Worm (Caenorhabditis elegans) whole organism, L1 larva: ENCODE data around the gene K01D12.15.

Experiments used
- C16A3.4 ChIP-seq: fragments of 150-350 bp; optimal IDR thresholded peaks from 2 replicates; lab custom pipeline; 2014; ENCODE audit warnings: missing biosample characterization, missing genetic modification characterization
- C34B4.2 ChIP-seq: sonication (generic microtip); optimal IDR thresholded peaks from 2 replicates; lab custom pipeline; 2017; ENCODE audit warnings: mild to moderate bottlenecking, missing genetic modification characterization, missing compliant biosample characterization
- aha-1 ChIP-seq: fragments of 150-350 bp; optimal IDR thresholded peaks from 2 replicates; lab custom pipeline; 2014; ENCODE audit warnings: missing biosample characterization, missing genetic modification characterization
- ama-1 ChIP-seq: fragments of 150-350 bp; optimal IDR thresholded peaks from 2 replicates; lab custom pipeline; 2014
- ceh-63 ChIP-seq: fragments of 200-800 bp; sonication (Bioruptor generic); optimal IDR thresholded peaks from 2 replicates; lab custom pipeline; 2018; ENCODE audit warnings: mild to moderate bottlenecking, missing genetic modification characterization, missing compliant biosample characterization
- ceh-8 ChIP-seq: fragments of 200-800 bp; sonication (Bioruptor generic); optimal IDR thresholded peaks from 2 replicates; lab custom pipeline; 2018; ENCODE audit warnings: mild to moderate bottlenecking, missing genetic modification characterization, moderate library complexity, missing compliant biosample characterization
- ceh-88 ChIP-seq: fragments of 200-800 bp; sonication (Bioruptor generic); IDR thresholded peaks from 2 replicates; pipeline ENCODE4 v1.3.6; 2022; ENCODE audit warnings: missing genetic modification characterization, missing compliant biosample characterization
- ceh-90 ChIP-seq: sonication (generic microtip); optimal IDR thresholded peaks from 2 replicates; lab custom pipeline; 2016; ENCODE audit warnings: missing genetic modification characterization, missing compliant biosample characterization
- ces-1 ChIP-seq: fragments of 150-350 bp; optimal IDR thresholded peaks from 2 replicates; lab custom pipeline; 2014; ENCODE audit warnings: missing biosample characterization, missing genetic modification reagents, missing genetic modification characterization
- dsc-1 ChIP-seq: sonication (generic microtip); optimal IDR thresholded peaks from 2 replicates; lab custom pipeline; 2016; ENCODE audit warnings: mild to moderate bottlenecking, missing genetic modification characterization, missing compliant biosample characterization
- egl-13 ChIP-seq: sonication (generic microtip); optimal IDR thresholded peaks from 2 replicates; lab custom pipeline; 2016; ENCODE audit warnings: missing genotype, missing genetic modification reagents, missing genetic modification characterization, missing compliant biosample characterization
- elt-2 ChIP-seq: sonication (generic microtip); optimal IDR thresholded peaks from 2 replicates; lab custom pipeline; 2016; ENCODE audit warnings: missing genetic modification characterization, mild to moderate bottlenecking, inconsistent platforms, missing compliant biosample characterization, missing genetic modification reagents
- elt-3 ChIP-seq, 6 experiments: fragments of 150-350 bp in 1 of 6; sonication (generic microtip); optimal IDR thresholded peaks; 2 replicates each; lab custom pipeline; 2017 to 2018; ENCODE audit warnings: missing biosample characterization in 6 of 6, missing genetic modification characterization in 6 of 6, inconsistent platforms in 1 of 6
- ets-5 ChIP-seq: fragments of 200-800 bp; sonication (Bioruptor generic); IDR thresholded peaks from 2 replicates; pipeline ENCODE4 v1.3.6; 2022; ENCODE audit warnings: missing genetic modification characterization, missing compliant biosample characterization
- fkh-10 ChIP-seq: sonication (generic microtip); optimal IDR thresholded peaks from 2 replicates; lab custom pipeline; 2017; ENCODE audit warnings: missing biosample characterization, missing genetic modification reagents, missing genetic modification characterization
- fos-1 ChIP-seq: fragments of 150-350 bp; optimal IDR thresholded peaks from 2 replicates; lab custom pipeline; 2014; ENCODE audit warnings: missing biosample characterization, missing genetic modification characterization
- grh-1 ChIP-seq: fragments of 200-800 bp; sonication (Bioruptor generic); IDR thresholded peaks from 2 replicates; pipeline ENCODE4 v1.3.6; 2022; ENCODE audit warnings: missing genetic modification reagents, missing genetic modification characterization, missing compliant biosample characterization
- hlh-17 ChIP-seq: fragments of 200-800 bp; sonication (Bioruptor generic); optimal IDR thresholded peaks from 2 replicates; lab custom pipeline; 2018; ENCODE audit warnings: missing genetic modification characterization, mild to moderate bottlenecking, missing compliant biosample characterization, moderate library complexity, borderline replicate concordance
- hlh-4 ChIP-seq: sonication (generic microtip); optimal IDR thresholded peaks from 2 replicates; lab custom pipeline; 2016; ENCODE audit warnings: mild to moderate bottlenecking, missing genetic modification characterization, missing compliant biosample characterization
- irx-1 ChIP-seq: sonication (generic microtip); optimal IDR thresholded peaks from 2 replicates; lab custom pipeline; 2016; ENCODE audit warnings: missing genetic modification characterization, missing compliant biosample characterization
- isw-1 ChIP-seq: fragments of 200-800 bp; sonication (Bioruptor generic); IDR thresholded peaks from 2 replicates; pipeline ENCODE4 v1.3.6; 2022; ENCODE audit warnings: missing genetic modification characterization, missing compliant biosample characterization
- lin-13 ChIP-seq: fragments of 150-350 bp; optimal IDR thresholded peaks from 2 replicates; lab custom pipeline; 2014; ENCODE audit warnings: missing biosample characterization, missing genetic modification reagents, missing genetic modification characterization
- lin-35 ChIP-seq, 2 experiments: fragments of 150-350 bp; optimal IDR thresholded peaks; 2 replicates each; lab custom pipeline; 2014; ENCODE audit warnings: missing biosample characterization in 2 of 2, missing genetic modification characterization in 2 of 2, missing genetic modification reagents in 2 of 2
- lin-39 ChIP-seq: fragments of 150-350 bp; optimal IDR thresholded peaks from 2 replicates; lab custom pipeline; 2014; ENCODE audit warnings: missing biosample characterization, missing genetic modification reagents, missing genetic modification characterization
- lir-3 ChIP-seq: sonication (generic microtip); optimal IDR thresholded peaks from 2 replicates; lab custom pipeline; 2016; ENCODE audit warnings: mild to moderate bottlenecking, missing genetic modification characterization, moderate library complexity, missing compliant biosample characterization; ENCODE audit not compliant: poor library complexity
- lsy-2 ChIP-seq, 2 experiments: fragments of 150-350 bp; optimal IDR thresholded peaks; 2 replicates each; lab custom pipeline; 2014; ENCODE audit warnings: missing biosample characterization in 2 of 2, missing genetic modification characterization in 2 of 2
- nhr-11 ChIP-seq: fragments of 150-350 bp; optimal IDR thresholded peaks from 2 replicates; lab custom pipeline; 2014; ENCODE audit warnings: missing biosample characterization, missing genetic modification characterization
- nhr-12 ChIP-seq: sonication (generic microtip); optimal IDR thresholded peaks from 2 replicates; lab custom pipeline; 2017; ENCODE audit warnings: missing biosample characterization, missing genetic modification characterization
- nhr-19 ChIP-seq: fragments of 200-800 bp; sonication (Bioruptor generic); conservative IDR thresholded peaks from 2 replicates; pipeline ENCODE4 v1.3.6; 2022; ENCODE audit warnings: missing genetic modification characterization, missing compliant biosample characterization
- nhr-20 ChIP-seq: sonication (generic microtip); optimal IDR thresholded peaks from 2 replicates; lab custom pipeline; 2016; ENCODE audit warnings: mild to moderate bottlenecking, missing genetic modification characterization, missing compliant biosample characterization
- nhr-237 ChIP-seq: fragments of 150-350 bp; optimal IDR thresholded peaks from 2 replicates; lab custom pipeline; 2014; ENCODE audit warnings: missing biosample characterization, missing genetic modification characterization
- nhr-71 ChIP-seq: sonication (generic microtip); optimal IDR thresholded peaks from 2 replicates; lab custom pipeline; 2016; ENCODE audit warnings: mild to moderate bottlenecking, missing genetic modification characterization, moderate library complexity, missing compliant biosample characterization
- nhr-76 ChIP-seq: sonication (generic microtip); optimal IDR thresholded peaks from 2 replicates; lab custom pipeline; 2017; ENCODE audit warnings: missing biosample characterization, missing genetic modification characterization
- nhr-77 ChIP-seq: fragments of 150-350 bp; optimal IDR thresholded peaks from 2 replicates; lab custom pipeline; 2014; ENCODE audit warnings: missing biosample characterization, missing genetic modification characterization
- nhr-84 ChIP-seq: sonication (generic microtip); optimal IDR thresholded peaks from 2 replicates; lab custom pipeline; 2017; ENCODE audit warnings: missing biosample characterization, missing genetic modification characterization
- nhr-90 ChIP-seq: sonication (generic microtip); optimal IDR thresholded peaks from 2 replicates; lab custom pipeline; 2016; ENCODE audit warnings: mild to moderate bottlenecking, missing genetic modification characterization, missing compliant biosample characterization; ENCODE audit not compliant: poor library complexity
- pag-3 ChIP-seq: sonication (generic microtip); optimal IDR thresholded peaks from 2 replicates; lab custom pipeline; 2017; ENCODE audit warnings: missing genetic modification characterization, mild to moderate bottlenecking, missing compliant biosample characterization, antibody characterized with exemption, borderline replicate concordance; ENCODE audit not compliant: insufficient read depth
- pax-3 ChIP-seq: fragments of 200-800 bp; sonication (Bioruptor generic); optimal IDR thresholded peaks from 2 replicates; lab custom pipeline; 2018; ENCODE audit warnings: mild to moderate bottlenecking, missing genetic modification characterization, moderate library complexity, missing compliant biosample characterization
- pqm-1 ChIP-seq: sonication (generic microtip); optimal IDR thresholded peaks from 3 replicates; lab custom pipeline; 2017; ENCODE audit warnings: missing biosample characterization, missing genetic modification characterization
- skn-1 ChIP-seq: fragments of 150-350 bp; optimal IDR thresholded peaks from 2 replicates; lab custom pipeline; 2014; ENCODE audit warnings: missing biosample characterization, missing genetic modification characterization
- sox-4 ChIP-seq: sonication (generic microtip); optimal IDR thresholded peaks from 2 replicates; lab custom pipeline; 2016; ENCODE audit warnings: missing genetic modification characterization, missing compliant biosample characterization
- tlp-1 ChIP-seq: fragments of 150-350 bp; optimal IDR thresholded peaks from 2 replicates; lab custom pipeline; 2014; ENCODE audit warnings: missing biosample characterization, missing genetic modification characterization
- unc-130 ChIP-seq: fragments of 150-350 bp; optimal IDR thresholded peaks from 2 replicates; lab custom pipeline; 2017; ENCODE audit warnings: missing biosample characterization, missing genetic modification characterization, inconsistent platforms
- unc-30 ChIP-seq: sonication (generic microtip); optimal IDR thresholded peaks from 2 replicates; lab custom pipeline; 2017; ENCODE audit warnings: missing biosample characterization, missing genetic modification characterization
- unc-62 ChIP-seq: fragments of 150-350 bp; optimal IDR thresholded peaks from 2 replicates; lab custom pipeline; 2014; ENCODE audit warnings: missing biosample characterization, missing genetic modification reagents, missing genetic modification characterization
- vab-15 ChIP-seq: sonication (generic microtip); optimal IDR thresholded peaks from 2 replicates; lab custom pipeline; 2017; ENCODE audit warnings: missing genotype, mild to moderate bottlenecking, missing genetic modification characterization, missing compliant biosample characterization
- ztf-11 ChIP-seq, 2 experiments: sonication (generic microtip); optimal IDR thresholded peaks; 2 replicates each; lab custom pipeline; 2016 to 2017; ENCODE audit warnings: missing genetic modification characterization in 2 of 2, missing biosample characterization in 1 of 2, missing compliant biosample characterization in 1 of 2
- ztf-4 ChIP-seq: fragments of 150-350 bp; optimal IDR thresholded peaks from 2 replicates; lab custom pipeline; 2014; ENCODE audit warnings: missing biosample characterization, missing genetic modification characterization

Gene K01D12.15

ce11 chrV:12395699-12396098, 9.4 kb downstream of the K01D12.15 start, which contains the start of gene twk-14:
twk-14 (minus strand) TSS chrV:12395706.
- no peak for TF ChIP-seq lin-35 (GFP tag; optimal IDR thresholded peaks at IDR 0.05; lab: Kevin White, UChicago)
- peak; percentile 9 for TF ChIP-seq egl-13 (tag; lab: Kevin White, UChicago)
- TF ChIP-seq dsc-1 (tag; lab: Kevin White, UChicago), result peak; percentile 90
- TF ChIP-seq pax-3 (tag; lab: Kevin White, UChicago), result peak; percentile 48
- no peak for TF ChIP-seq nhr-76 (tag; lab: Kevin White, UChicago)

- TF ChIP-seq ceh-90 (tag; lab: Kevin White, UChicago), result no peak
- TF ChIP-seq, all 84 proteins: peak for 0
Observed at ce11 chrV:12397545-12397944, 11.3 kb downstream of the K01D12.15 start, which contains the start of gene K01D12.5. K01D12.5 (plus strand) TSS chrV:12397845.

ce11 chrV:12400677-12401236, 14.5 kb downstream of the K01D12.15 start, which contains the start of the genes K01D12.20 and miga-1:
K01D12.20 (minus strand) TSS chrV:12400814.
miga-1 (minus strand) TSS chrV:12400859.
- TF ChIP-seq ceh-63 (GFP tag; lab: Kevin White, UChicago), result no peak
- TF ChIP-seq nhr-71 (tag; lab: Kevin White, UChicago), result peak; percentile 42
- TF ChIP-seq lin-13, result no peak
- no peak for TF ChIP-seq vab-15
- no peak for TF ChIP-seq pax-3 (tag; lab: Kevin White, UChicago)
- no peak for TF ChIP-seq nhr-11
- TF ChIP-seq ztf-11 (tag; optimal IDR thresholded peaks at IDR 0.05; lab: Kevin White, UChicago), result no peak
- TF ChIP-seq unc-62 (GFP tag; lab: Kevin White, UChicago), result no peak
- TF ChIP-seq ztf-4 (tag; lab: Kevin White, UChicago), result no peak
- TF ChIP-seq ets-5, result no peak
- TF ChIP-seq lir-3, result no peak
- TF ChIP-seq nhr-237 (tag; lab: Kevin White, UChicago), result no peak
- peak; percentile 49 for TF ChIP-seq nhr-90 (tag; lab: Kevin White, UChicago)
- TF ChIP-seq fos-1 (tag; lab: Kevin White, UChicago), result no peak
- peak; percentile 55 to 62 for TF ChIP-seq lsy-2 (tag; optimal IDR thresholded peaks at IDR 0.05; lab: Kevin White, UChicago)
- TF ChIP-seq pqm-1, result no peak
- no peak for TF ChIP-seq isw-1 (GFP tag; lab: Robert Waterston, UW)
- no peak for TF ChIP-seq sox-4 (tag; lab: Kevin White, UChicago)
- TF ChIP-seq unc-130 (tag; lab: Kevin White, UChicago), result no peak
- TF ChIP-seq ceh-8 (GFP tag; lab: Kevin White, UChicago), result no peak
- TF ChIP-seq ceh-88, result no peak
- peak; percentile 22; the same call in 1 of the 2 replicates for TF ChIP-seq nhr-19 (GFP tag; lab: Robert Waterston, UW)
- TF ChIP-seq nhr-77 (tag; lab: Kevin White, UChicago), result no peak
- TF ChIP-seq elt-2 (tag; lab: Kevin White, UChicago), result peak; percentile 34
- TF ChIP-seq elt-3 (tag; optimal IDR thresholded peaks at IDR 0.05; lab: Kevin White, UChicago), result no peak
- TF ChIP-seq nhr-76 (tag; lab: Kevin White, UChicago), result no peak
- no peak for TF ChIP-seq aha-1 (tag; lab: Kevin White, UChicago)
- TF ChIP-seq hlh-17 (GFP tag; lab: Kevin White, UChicago), result no peak
- no peak for TF ChIP-seq fkh-10 (GFP tag; lab: Kevin White, UChicago)
- peak; percentile 22 for TF ChIP-seq skn-1 (tag; lab: Kevin White, UChicago)
- no peak for TF ChIP-seq ama-1 (lab: Kevin White, UChicago)
- TF ChIP-seq nhr-20 (tag; lab: Kevin White, UChicago), result peak; percentile 46
- TF ChIP-seq hlh-4 (tag; lab: Kevin White, UChicago), result no peak
- peak; percentile 42 for TF ChIP-seq dsc-1 (tag; lab: Kevin White, UChicago)
- TF ChIP-seq C34B4.2 (tag; lab: Kevin White, UChicago), result no peak
- TF ChIP-seq pag-3 (tag; lab: Kevin White, UChicago), result no peak
- TF ChIP-seq nhr-12 (tag; lab: Kevin White, UChicago), result no peak
- no peak for TF ChIP-seq unc-30 (tag; lab: Kevin White, UChicago)
- TF ChIP-seq tlp-1 (tag; lab: Kevin White, UChicago), result no peak
- no peak for TF ChIP-seq lin-39 (tag; lab: Kevin White, UChicago)
- no peak for TF ChIP-seq irx-1 (tag; lab: Kevin White, UChicago)
- no peak for TF ChIP-seq ces-1 (GFP tag; lab: Kevin White, UChicago)
- no peak for TF ChIP-seq nhr-84
- peak; percentile 56 for TF ChIP-seq C16A3.4
- no peak for TF ChIP-seq grh-1 (GFP tag; lab: Robert Waterston, UW)
